Worm (Caenorhabditis elegans) whole organism, L2 larva: ENCODE results near the gene mcm-10.

ENCODE experiments used
- C34F6.9 ChIP-seq: fragments of 150-350 bp; optimal IDR thresholded peaks from 2 replicates; lab custom pipeline; 2014; ENCODE audit warnings: missing biosample characterization, missing genetic modification characterization
- F13H6.1 ChIP-seq: sonication (generic microtip); optimal IDR thresholded peaks from 2 replicates; lab custom pipeline; 2016; ENCODE audit warnings: missing genetic modification characterization, missing compliant biosample characterization
- R02D3.7 ChIP-seq: fragments of 150-350 bp; optimal IDR thresholded peaks from 2 replicates; lab custom pipeline; 2014; ENCODE audit warnings: missing biosample characterization, missing genetic modification characterization
- Y55F3AM.14 ChIP-seq: fragments of 200-800 bp; sonication (Bioruptor generic); optimal IDR thresholded peaks from 2 replicates; lab custom pipeline; 2018; ENCODE audit warnings: mild to moderate bottlenecking, missing genetic modification characterization, missing compliant biosample characterization
- ZK546.5 ChIP-seq: sonication (generic microtip); optimal IDR thresholded peaks from 2 replicates; lab custom pipeline; 2017; ENCODE audit warnings: missing biosample characterization, missing genetic modification characterization
- alr-1 ChIP-seq: fragments of 150-350 bp; optimal IDR thresholded peaks from 2 replicates; lab custom pipeline; 2014; ENCODE audit warnings: missing biosample characterization, missing genetic modification characterization
- aly-2 ChIP-seq: fragments of 150-350 bp; optimal IDR thresholded peaks from 2 replicates; lab custom pipeline; 2014; ENCODE audit warnings: missing biosample characterization, missing genetic modification characterization
- ama-1 ChIP-seq: fragments of 150-350 bp; optimal IDR thresholded peaks from 2 replicates; lab custom pipeline; 2018; ENCODE audit warnings: inconsistent platforms
- blmp-1 ChIP-seq: sonication (generic microtip); optimal IDR thresholded peaks from 2 replicates; lab custom pipeline; 2017; ENCODE audit warnings: missing genetic modification characterization, mild to moderate bottlenecking, missing compliant biosample characterization, antibody characterized with exemption, moderate library complexity; ENCODE audit not compliant: insufficient read depth
- ceh-16 ChIP-seq: fragments of 150-350 bp; optimal IDR thresholded peaks from 2 replicates; lab custom pipeline; 2014; ENCODE audit warnings: missing biosample characterization, missing genetic modification characterization
- ceh-82 ChIP-seq: fragments of 150-350 bp; optimal IDR thresholded peaks from 2 replicates; lab custom pipeline; 2014; ENCODE audit warnings: missing biosample characterization, missing genetic modification characterization
- crh-2 ChIP-seq: sonication (generic microtip); optimal IDR thresholded peaks from 2 replicates; lab custom pipeline; 2017; ENCODE audit warnings: missing biosample characterization, missing genetic modification characterization
- dmd-4 ChIP-seq: sonication (generic microtip); optimal IDR thresholded peaks from 2 replicates; lab custom pipeline; 2017; ENCODE audit warnings: missing biosample characterization, missing genetic modification characterization
- egl-27 ChIP-seq: sonication (generic microtip); optimal IDR thresholded peaks from 3 replicates; lab custom pipeline; 2017; ENCODE audit warnings: missing biosample characterization, missing genetic modification reagents, missing genetic modification characterization
- elt-1 ChIP-seq: fragments of 150-350 bp; optimal IDR thresholded peaks from 2 replicates; lab custom pipeline; 2014; ENCODE audit warnings: missing biosample characterization, missing genetic modification characterization
- elt-3 ChIP-seq: sonication (generic microtip); optimal IDR thresholded peaks from 2 replicates; lab custom pipeline; 2017; ENCODE audit warnings: missing biosample characterization, missing genetic modification characterization
- fos-1 ChIP-seq: fragments of 150-350 bp; optimal IDR thresholded peaks from 2 replicates; lab custom pipeline; 2014; ENCODE audit warnings: missing biosample characterization, missing genetic modification characterization
- gmeb-1 ChIP-seq: fragments of 150-350 bp; optimal IDR thresholded peaks from 2 replicates; lab custom pipeline; 2014; ENCODE audit warnings: missing biosample characterization, missing genetic modification characterization
- lin-11 ChIP-seq: fragments of 150-350 bp; sonication (generic microtip); optimal IDR thresholded peaks from 2 replicates; lab custom pipeline; 2014; ENCODE audit warnings: missing biosample characterization, missing genetic modification characterization, inconsistent platforms, mixed read lengths
- lin-13 ChIP-seq: fragments of 150-350 bp; optimal IDR thresholded peaks from 2 replicates; lab custom pipeline; 2014; ENCODE audit warnings: missing biosample characterization, missing genetic modification reagents, missing genetic modification characterization
- lin-39 ChIP-seq: fragments of 150-350 bp; optimal IDR thresholded peaks from 2 replicates; lab custom pipeline; 2014; ENCODE audit warnings: missing biosample characterization, missing genetic modification reagents, missing genetic modification characterization
- lsy-2 ChIP-seq, 2 experiments: fragments of 150-350 bp in 1 of 2; sonication (generic microtip) in 1 of 2; optimal IDR thresholded peaks; 2 replicates each; lab custom pipeline; 2014 to 2017; ENCODE audit warnings: missing biosample characterization in 2 of 2, missing genetic modification characterization in 2 of 2
- mab-5 ChIP-seq: fragments of 150-350 bp; optimal IDR thresholded peaks from 2 replicates; lab custom pipeline; 2014; ENCODE audit warnings: missing biosample characterization, missing genetic modification characterization
- mbf-1 ChIP-seq: sonication (generic microtip); optimal IDR thresholded peaks from 2 replicates; lab custom pipeline; 2017; ENCODE audit warnings: missing biosample characterization, missing genetic modification characterization
- mdl-1 ChIP-seq, 2 experiments: fragments of 150-350 bp in 1 of 2; sonication (generic microtip) in 1 of 2; optimal IDR thresholded peaks; 2 replicates each; lab custom pipeline; 2017; ENCODE audit warnings: missing biosample characterization in 2 of 2, missing genetic modification characterization in 2 of 2
- nhr-10 ChIP-seq: sonication (generic microtip); optimal IDR thresholded peaks from 2 replicates; lab custom pipeline; 2017; ENCODE audit warnings: missing biosample characterization, missing genetic modification characterization
- nhr-11 ChIP-seq: fragments of 150-350 bp; optimal IDR thresholded peaks from 2 replicates; lab custom pipeline; 2014; ENCODE audit warnings: missing biosample characterization, missing genetic modification characterization
- nhr-12 ChIP-seq: fragments of 150-350 bp; optimal IDR thresholded peaks from 2 replicates; lab custom pipeline; 2014; ENCODE audit warnings: missing biosample characterization, missing genetic modification characterization
- nhr-129 ChIP-seq: fragments of 150-350 bp; optimal IDR thresholded peaks from 2 replicates; lab custom pipeline; 2014; ENCODE audit warnings: missing biosample characterization, missing genetic modification characterization
- nhr-21 ChIP-seq: fragments of 150-350 bp; optimal IDR thresholded peaks from 2 replicates; lab custom pipeline; 2014; ENCODE audit warnings: missing biosample characterization, missing genetic modification characterization
- nhr-23 ChIP-seq: fragments of 150-350 bp; optimal IDR thresholded peaks from 2 replicates; lab custom pipeline; 2014; ENCODE audit warnings: missing biosample characterization, missing genetic modification reagents, missing genetic modification characterization
- nhr-237 ChIP-seq: fragments of 150-350 bp; optimal IDR thresholded peaks from 2 replicates; lab custom pipeline; 2014; ENCODE audit warnings: missing biosample characterization, missing genetic modification characterization
- nhr-25 ChIP-seq: fragments of 150-350 bp; sonication (generic microtip); optimal IDR thresholded peaks from 3 replicates; lab custom pipeline; 2014; ENCODE audit warnings: missing biosample characterization, missing genetic modification characterization
- nhr-6 ChIP-seq: fragments of 150-350 bp; optimal IDR thresholded peaks from 2 replicates; lab custom pipeline; 2014; ENCODE audit warnings: missing biosample characterization, missing genetic modification characterization
- nhr-77 ChIP-seq: fragments of 150-350 bp; optimal IDR thresholded peaks from 2 replicates; lab custom pipeline; 2014; ENCODE audit warnings: missing biosample characterization, missing genetic modification characterization
- peb-1 ChIP-seq: fragments of 150-350 bp; optimal IDR thresholded peaks from 2 replicates; lab custom pipeline; 2014; ENCODE audit warnings: missing biosample characterization, missing genetic modification characterization
- sem-4 ChIP-seq: fragments of 150-350 bp; optimal IDR thresholded peaks from 2 replicates; lab custom pipeline; 2014; ENCODE audit warnings: missing biosample characterization, missing genetic modification reagents, missing genetic modification characterization
- skn-1 ChIP-seq: sonication (generic microtip); optimal IDR thresholded peaks from 2 replicates; lab custom pipeline; 2017; ENCODE audit warnings: missing biosample characterization, missing genetic modification characterization
- sma-3 ChIP-seq: sonication (generic microtip); optimal IDR thresholded peaks from 2 replicates; lab custom pipeline; 2016; ENCODE audit warnings: missing genetic modification reagents, missing genetic modification characterization, missing compliant biosample characterization
- sma-9 ChIP-seq, 2 experiments: fragments of 150-350 bp in 1 of 2; sonication (generic microtip) in 1 of 2; optimal IDR thresholded peaks; 2 replicates each; lab custom pipeline; 2014 to 2016; ENCODE audit warnings: missing genetic modification characterization in 2 of 2, mild to moderate bottlenecking in 1 of 2, missing biosample characterization in 1 of 2, missing compliant biosample characterization in 1 of 2, missing genetic modification reagents in 1 of 2, moderate library complexity in 1 of 2
- snpc-4 ChIP-seq: fragments of 150-350 bp; optimal IDR thresholded peaks from 2 replicates; lab custom pipeline; 2014; ENCODE audit warnings: missing biosample characterization, missing genetic modification characterization
- unc-39 ChIP-seq: fragments of 150-350 bp; optimal IDR thresholded peaks from 2 replicates; lab custom pipeline; 2014; ENCODE audit warnings: missing biosample characterization, missing genetic modification characterization
- unc-55 ChIP-seq: fragments of 150-350 bp; sonication (generic microtip); optimal IDR thresholded peaks from 3 replicates; lab custom pipeline; 2014; ENCODE audit warnings: missing biosample characterization, missing genetic modification reagents, missing genetic modification characterization
- unc-62 ChIP-seq: fragments of 150-350 bp; optimal IDR thresholded peaks from 2 replicates; lab custom pipeline; 2014; ENCODE audit warnings: missing biosample characterization, missing genetic modification reagents, missing genetic modification characterization
- zag-1 ChIP-seq: fragments of 150-350 bp; optimal IDR thresholded peaks from 2 replicates; lab custom pipeline; 2014; ENCODE audit warnings: missing biosample characterization, missing genetic modification characterization
- ztf-1 ChIP-seq: fragments of 200-800 bp; sonication (Bioruptor generic); conservative IDR thresholded peaks from 2 replicates; pipeline ENCODE4 v1.3.6; 2022; ENCODE audit warnings: missing genetic modification characterization, missing compliant biosample characterization
- ztf-11 ChIP-seq: sonication (generic microtip); optimal IDR thresholded peaks from 2 replicates; lab custom pipeline; 2017; ENCODE audit warnings: missing biosample characterization, missing genetic modification characterization
- ztf-4 ChIP-seq: fragments of 150-350 bp; optimal IDR thresholded peaks from 2 replicates; lab custom pipeline; 2014; ENCODE audit warnings: missing biosample characterization, missing genetic modification characterization

Gene mcm-10

DNA sequence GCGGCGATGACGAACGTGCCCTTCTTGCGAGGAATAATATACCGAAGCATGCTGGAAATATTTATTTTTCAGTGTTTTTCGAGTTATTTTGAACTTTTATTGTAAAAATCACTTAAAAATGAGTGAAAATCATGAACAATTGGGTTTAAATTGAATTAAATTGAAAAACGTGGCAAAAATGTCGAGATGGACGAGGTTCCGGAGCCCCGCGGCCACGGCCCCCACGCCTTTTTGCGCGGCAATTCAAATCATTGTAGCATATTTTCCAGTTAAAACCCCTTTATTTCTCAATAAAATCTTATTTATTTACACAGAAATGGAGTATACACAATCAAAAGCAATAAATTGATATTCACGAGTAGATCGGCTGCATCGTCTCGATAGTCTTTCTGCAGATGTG is 31.3 kb upstream of the mcm-10 start:
- TF ChIP-seq mbf-1 (tag; lab: Kevin White, UChicago) (no peak), elt-1 (tag; lab: Kevin White, UChicago) (no peak), nhr-21 (tag; lab: Kevin White, UChicago) (no peak), nhr-12 (no peak), aly-2 (tag; lab: Kevin White, UChicago) (no peak), mab-5 (tag; lab: Kevin White, UChicago) (no peak), nhr-77 (tag; lab: Kevin White, UChicago) (no peak), ztf-1 (GFP tag; lab: Robert Waterston, UW) (no peak), nhr-10 (no peak), ztf-4 (no peak), nhr-11 (tag; lab: Kevin White, UChicago) (no peak), F13H6.1 (tag; lab: Kevin White, UChicago) (peak; percentile 32), nhr-23 (tag; lab: Kevin White, UChicago) (no peak), alr-1 (tag; lab: Kevin White, UChicago) (no peak), ZK546.5 (tag; lab: Kevin White, UChicago) (no peak), elt-3 (tag; lab: Kevin White, UChicago) (no peak), lin-11 (no peak), lin-39 (tag; lab: Kevin White, UChicago) (no peak), skn-1 (tag; lab: Kevin White, UChicago) (no peak), lsy-2 (tag; optimal IDR thresholded peaks at IDR 0.05; lab: Kevin White, UChicago) (peak in 1 of 2 experiments; percentile 44), egl-27 (tag; lab: Kevin White, UChicago) (no peak), sem-4 (no peak), ceh-82 (tag; lab: Kevin White, UChicago) (no peak), crh-2 (tag; lab: Kevin White, UChicago) (peak; percentile 87), peb-1 (tag; lab: Kevin White, UChicago) (no peak), dmd-4 (tag; lab: Kevin White, UChicago) (no peak), sma-9 (GFP tag; optimal IDR thresholded peaks at IDR 0.05; lab: Kevin White, UChicago) (no peak), sma-9 (tag; optimal IDR thresholded peaks at IDR 0.05; lab: Kevin White, UChicago) (no peak), nhr-129 (tag; lab: Kevin White, UChicago) (no peak), nhr-6 (tag; lab: Kevin White, UChicago) (no peak), zag-1 (tag; lab: Kevin White, UChicago) (no peak), sma-3 (GFP tag; lab: Kevin White, UChicago) (peak; percentile 41), snpc-4 (tag; lab: Kevin White, UChicago) (no peak), lin-13 (GFP tag; lab: Kevin White, UChicago) (peak; percentile 35), mdl-1 (tag; optimal IDR thresholded peaks at IDR 0.05; lab: Kevin White, UChicago) (no peak), Y55F3AM.14 (GFP tag; lab: Kevin White, UChicago) (no peak), gmeb-1 (tag; lab: Kevin White, UChicago) (peak; percentile 86), blmp-1 (tag; lab: Kevin White, UChicago) (no peak), fos-1 (tag; lab: Kevin White, UChicago) (no peak), ztf-11 (no peak), unc-62 (GFP tag; lab: Kevin White, UChicago) (no peak), ama-1 (no peak), nhr-237 (no peak), C34F6.9 (peak; percentile 44), unc-55 (GFP tag; lab: Kevin White, UChicago) (peak; percentile 56), ceh-16 (tag; lab: Kevin White, UChicago) (no peak), unc-39 (tag; lab: Kevin White, UChicago) (no peak), nhr-25 (tag; lab: Kevin White, UChicago) (no peak), R02D3.7 (tag; lab: Kevin White, UChicago) (no peak)
